Worm (Caenorhabditis elegans) whole organism, L3 larva: Measurements from ENCODE around the gene H03G16.1.

Source experiments
- R02D3.7 ChIP-seq: fragments of 150-350 bp; optimal IDR thresholded peaks from 2 replicates; lab custom pipeline; 2014; ENCODE audit warnings: missing biosample characterization, missing genetic modification characterization
- ama-1 ChIP-seq: fragments of 150-350 bp; optimal IDR thresholded peaks from 2 replicates; lab custom pipeline; 2018
- ceh-28 ChIP-seq: fragments of 150-350 bp; optimal IDR thresholded peaks from 2 replicates; lab custom pipeline; 2014; ENCODE audit warnings: missing biosample characterization, missing genetic modification reagents, missing genetic modification characterization
- ceh-9 ChIP-seq: sonication (generic microtip); optimal IDR thresholded peaks from 2 replicates; lab custom pipeline; 2018; ENCODE audit warnings: missing biosample characterization, missing genetic modification characterization
- daf-12 ChIP-seq: fragments of 150-350 bp; optimal IDR thresholded peaks from 2 replicates; lab custom pipeline; 2014; ENCODE audit warnings: missing biosample characterization, missing genetic modification reagents, missing genetic modification characterization
- egl-27 ChIP-seq: sonication (generic microtip); optimal IDR thresholded peaks from 4 replicates; lab custom pipeline; 2017; ENCODE audit warnings: missing biosample characterization, missing genetic modification reagents, missing genetic modification characterization
- elt-1 ChIP-seq: fragments of 150-350 bp; optimal IDR thresholded peaks from 2 replicates; lab custom pipeline; 2014; ENCODE audit warnings: missing biosample characterization, missing genetic modification characterization
- elt-2 ChIP-seq: sonication (generic microtip); optimal IDR thresholded peaks from 2 replicates; lab custom pipeline; 2016; ENCODE audit warnings: missing genetic modification reagents, mild to moderate bottlenecking, missing genetic modification characterization, missing compliant biosample characterization
- elt-3 ChIP-seq, 3 experiments: fragments of 150-350 bp in 1 of 3; sonication (generic microtip) in 2 of 3; optimal IDR thresholded peaks; 2 replicates in 2 of 3; 4 replicates in 1 of 3; lab custom pipeline; 2014 to 2017; ENCODE audit warnings: missing biosample characterization in 3 of 3, missing genetic modification characterization in 3 of 3
- eor-1 ChIP-seq, 2 experiments: fragments of 150-350 bp; optimal IDR thresholded peaks; 2 replicates each; lab custom pipeline; 2014 to 2018; ENCODE audit warnings: missing biosample characterization in 2 of 2, missing genetic modification characterization in 2 of 2
- fkh-10 ChIP-seq: sonication (generic microtip); optimal IDR thresholded peaks from 2 replicates; lab custom pipeline; 2017; ENCODE audit warnings: missing biosample characterization, missing genetic modification reagents, missing genetic modification characterization
- fkh-2 ChIP-seq: fragments of 150-350 bp; optimal IDR thresholded peaks from 2 replicates; lab custom pipeline; 2014; ENCODE audit warnings: missing biosample characterization, missing genetic modification reagents, missing genetic modification characterization
- fos-1 ChIP-seq: fragments of 150-350 bp; optimal IDR thresholded peaks from 2 replicates; lab custom pipeline; 2014; ENCODE audit warnings: missing biosample characterization, missing genetic modification characterization
- jun-1 ChIP-seq: fragments of 150-350 bp; optimal IDR thresholded peaks from 2 replicates; lab custom pipeline; 2014; ENCODE audit warnings: missing biosample characterization, missing genetic modification reagents, missing genetic modification characterization
- lin-39 ChIP-seq: fragments of 150-350 bp; optimal IDR thresholded peaks from 2 replicates; lab custom pipeline; 2018; ENCODE audit warnings: missing biosample characterization, missing genetic modification reagents, missing genetic modification characterization
- mml-1 ChIP-seq: fragments of 150-350 bp; sonication (generic microtip); optimal IDR thresholded peaks from 3 replicates; lab custom pipeline; 2014; ENCODE audit warnings: missing biosample characterization, missing genetic modification characterization
- nfya-1 ChIP-seq: sonication (generic microtip); optimal IDR thresholded peaks from 2 replicates; lab custom pipeline; 2017; ENCODE audit warnings: missing genetic modification characterization, mild to moderate bottlenecking, missing compliant biosample characterization, antibody characterized with exemption, moderate library complexity; ENCODE audit not compliant: insufficient read depth
- nhr-11 ChIP-seq: fragments of 150-350 bp; optimal IDR thresholded peaks from 2 replicates; lab custom pipeline; 2014; ENCODE audit warnings: missing biosample characterization, missing genetic modification characterization
- nhr-12 ChIP-seq: fragments of 150-350 bp; optimal IDR thresholded peaks from 2 replicates; lab custom pipeline; 2014; ENCODE audit warnings: missing biosample characterization, missing genetic modification characterization
- nhr-23 ChIP-seq: fragments of 150-350 bp; optimal IDR thresholded peaks from 2 replicates; lab custom pipeline; 2014; ENCODE audit warnings: missing biosample characterization, missing genetic modification reagents, missing genetic modification characterization
- nhr-237 ChIP-seq: fragments of 150-350 bp; optimal IDR thresholded peaks from 2 replicates; lab custom pipeline; 2014; ENCODE audit warnings: missing biosample characterization, missing genetic modification characterization
- nhr-25 ChIP-seq: sonication (generic microtip); optimal IDR thresholded peaks from 2 replicates; lab custom pipeline; 2017; ENCODE audit warnings: missing biosample characterization, missing genetic modification characterization
- nhr-28 ChIP-seq: fragments of 150-350 bp; optimal IDR thresholded peaks from 2 replicates; lab custom pipeline; 2014; ENCODE audit warnings: missing biosample characterization, missing genetic modification characterization
- nhr-43 ChIP-seq: sonication (generic microtip); optimal IDR thresholded peaks from 2 replicates; lab custom pipeline; 2016; ENCODE audit warnings: mild to moderate bottlenecking, missing genetic modification characterization, missing compliant biosample characterization; ENCODE audit not compliant: poor library complexity, severe bottlenecking
- nhr-67 ChIP-seq: fragments of 150-350 bp; optimal IDR thresholded peaks from 2 replicates; lab custom pipeline; 2014; ENCODE audit warnings: missing biosample characterization, missing genetic modification characterization
- nhr-76 ChIP-seq: fragments of 150-350 bp; sonication (generic microtip); optimal IDR thresholded peaks from 5 replicates; lab custom pipeline; 2014; ENCODE audit warnings: missing biosample characterization, missing genetic modification characterization
- pha-4 ChIP-seq: fragments of 150-350 bp; optimal IDR thresholded peaks from 2 replicates; lab custom pipeline; 2014; ENCODE audit warnings: missing biosample characterization, missing genetic modification reagents, missing genetic modification characterization
- pqm-1 ChIP-seq: fragments of 150-350 bp; optimal IDR thresholded peaks from 2 replicates; lab custom pipeline; 2017; ENCODE audit warnings: missing biosample characterization, missing genetic modification characterization, inconsistent platforms
- snpc-4 ChIP-seq: fragments of 150-350 bp; optimal IDR thresholded peaks from 2 replicates; lab custom pipeline; 2014; ENCODE audit warnings: missing biosample characterization, missing genetic modification characterization
- tbx-2 ChIP-seq: sonication (generic microtip); optimal IDR thresholded peaks from 2 replicates; lab custom pipeline; 2016; ENCODE audit warnings: mild to moderate bottlenecking, missing genetic modification characterization, missing compliant biosample characterization
- unc-62 ChIP-seq: fragments of 150-350 bp; sonication (generic microtip); optimal IDR thresholded peaks from 4 replicates; lab custom pipeline; 2014; ENCODE audit warnings: missing biosample characterization, missing genetic modification reagents, missing genetic modification characterization

The H03G16.1 gene

ce11 chrX:15076042-15076565, 22.4 kb downstream of the H03G16.1 start, which contains the start of the genes H40L08.3 and H40L08.9 (continued):
- no peak for TF ChIP-seq mml-1
- TF ChIP-seq R02D3.7 (tag; lab: Kevin White, UChicago): no peak
- TF ChIP-seq fkh-2 (tag; lab: Kevin White, UChicago): no peak
- TF ChIP-seq nhr-237 (tag; lab: Kevin White, UChicago): no peak
- no peak for TF ChIP-seq elt-2 (tag; lab: Kevin White, UChicago)
- no peak for TF ChIP-seq nhr-12 (tag; lab: Kevin White, UChicago)
- TF ChIP-seq jun-1 (tag; lab: Kevin White, UChicago): peak; percentile 12
- peak; percentile 97 for TF ChIP-seq ama-1 (lab: Kevin White, UChicago)
- no peak for TF ChIP-seq fos-1 (tag; lab: Kevin White, UChicago)
- TF ChIP-seq nhr-28 (tag; lab: Kevin White, UChicago): no peak
- TF ChIP-seq pqm-1 (tag; lab: Kevin White, UChicago): no peak
- no peak for TF ChIP-seq nfya-1 (tag; lab: Kevin White, UChicago)
- TF ChIP-seq, all 47 proteins: peak for 7

- peak; percentile 75 for TF ChIP-seq ama-1 (lab: Kevin White, UChicago)
- no peak for TF ChIP-seq egl-27 (tag; lab: Kevin White, UChicago)
- TF ChIP-seq nhr-76: no peak
- TF ChIP-seq ceh-9 (tag; lab: Kevin White, UChicago): no peak
- TF ChIP-seq elt-3 (tag; optimal IDR thresholded peaks at IDR 0.05; lab: Kevin White, UChicago): peak in 1 of 3 experiments; percentile 64
- no peak for TF ChIP-seq nhr-67 (tag; lab: Kevin White, UChicago)
- no peak for TF ChIP-seq daf-12 (tag; lab: Kevin White, UChicago)
- TF ChIP-seq jun-1 (tag; lab: Kevin White, UChicago): no peak
- TF ChIP-seq pha-4: no peak
These were observed 23.2 kb downstream of the H03G16.1 start for ce11 chrX:15076909-15077308.

ce11 chrX:15077597-15078261, 24.0 kb downstream of the H03G16.1 start, which contains the start of the genes H40L08.8, H40L08.2 and H40L08.7:
Gene H40L08.8 (minus strand): TSS chrX:15077633.
Gene H40L08.2 (minus strand): TSS chrX:15077744.
Gene H40L08.7 (minus strand): TSS chrX:15077744.
- TF ChIP-seq nhr-25 (tag; lab: Kevin White, UChicago) (peak; percentile 77), pha-4 (no peak), fkh-10 (no peak), ama-1 (lab: Kevin White, UChicago) (peak; percentile 90), elt-2 (tag; lab: Kevin White, UChicago) (no peak), nfya-1 (tag; lab: Kevin White, UChicago) (no peak), lin-39 (tag; lab: Kevin White, UChicago) (peak; percentile 0), elt-1 (tag; lab: Kevin White, UChicago) (peak; percentile 30), ceh-28 (peak; percentile 6), snpc-4 (peak; percentile 5), eor-1 (tag; optimal IDR thresholded peaks at IDR 0.05; lab: Kevin White, UChicago) (no peak), nhr-23 (tag; lab: Kevin White, UChicago) (peak; percentile 79), elt-3 (tag; optimal IDR thresholded peaks at IDR 0.05; lab: Kevin White, UChicago) (peak in 1 of 3 experiments; percentile 43), nhr-43 (tag; lab: Kevin White, UChicago) (peak; percentile 61)

- TF ChIP-seq nfya-1 (tag; lab: Kevin White, UChicago): no peak
- no peak for TF ChIP-seq elt-1 (tag; lab: Kevin White, UChicago)
- TF ChIP-seq mml-1: no peak
- TF ChIP-seq ama-1 (lab: Kevin White, UChicago): peak; percentile 2
- no peak for TF ChIP-seq nhr-11 (tag; lab: Kevin White, UChicago)
These were observed 24.6 kb downstream of the H03G16.1 start for ce11 chrX:15078276-15078675.

ce11 chrX:15079406-15079805, 25.7 kb downstream of the H03G16.1 start:
- TF ChIP-seq tbx-2 (tag; lab: Kevin White, UChicago) (peak; percentile 50), elt-3 (tag; optimal IDR thresholded peaks at IDR 0.05; lab: Kevin White, UChicago) (peak in 2 of 3 experiments; percentile 16 to 62), nhr-43 (tag; lab: Kevin White, UChicago) (peak; percentile 86), nhr-23 (tag; lab: Kevin White, UChicago) (peak; percentile 71), unc-62 (GFP tag; lab: Kevin White, UChicago) (no peak), nhr-25 (tag; lab: Kevin White, UChicago) (peak; percentile 81), ceh-28 (no peak)
